Fruit fly (Drosophila melanogaster) whole organism, embryonic: Measurements from ENCODE around the gene mthl12.

ENCODE experiments used
- Aef1 ChIP-seq: fragments of 200-800 bp; sonication (Bioruptor generic); IDR thresholded peaks from 3 replicates; pipeline ENCODE4 v1.3.6; 2022; ENCODE audit warnings: missing biosample characterization, missing genetic modification characterization
- Atf6 ChIP-seq: fragments of 200-800 bp; sonication (Bioruptor generic); IDR thresholded peaks from 2 replicates; pipeline ENCODE4 v1.3.6; 2022; ENCODE audit warnings: missing biosample characterization, missing genetic modification characterization
- B-H2 ChIP-seq: fragments of 200-800 bp; sonication (Bioruptor generic); optimal IDR thresholded peaks from 2 replicates; lab custom pipeline; 2018; ENCODE audit warnings: missing biosample characterization, mild to moderate bottlenecking, missing genetic modification characterization
- Bdp1 ChIP-seq: fragments of 200-800 bp; sonication (Bioruptor generic); optimal IDR thresholded peaks from 3 replicates; lab custom pipeline; 2016; ENCODE audit warnings: missing biosample characterization, missing genetic modification characterization
- C15 ChIP-seq: fragments of 200-800 bp; sonication (Bioruptor generic); IDR thresholded peaks from 3 replicates; pipeline ENCODE4 v1.3.6; 2022; ENCODE audit warnings: missing biosample characterization, missing genetic modification characterization
- CG11093 ChIP-seq: fragments of 200-800 bp; sonication (Bioruptor generic); IDR thresholded peaks from 3 replicates; pipeline ENCODE4 v1.3.6; 2022; ENCODE audit warnings: missing biosample characterization, missing genetic modification characterization
- CG12104 ChIP-seq: fragments of 200-800 bp; sonication (Bioruptor generic); optimal IDR thresholded peaks from 3 replicates; lab custom pipeline; 2016; ENCODE audit warnings: missing biosample characterization, missing genetic modification characterization
- CG13296 ChIP-seq: fragments of 200-800 bp; sonication (Bioruptor generic); optimal IDR thresholded peaks from 3 replicates; lab custom pipeline; 2018; ENCODE audit warnings: missing biosample characterization, mild to moderate bottlenecking, missing genetic modification characterization
- CG1529 ChIP-seq: fragments of 200-800 bp; sonication (Bioruptor generic); optimal IDR thresholded peaks from 3 replicates; lab custom pipeline; 2018; ENCODE audit warnings: missing biosample characterization, missing genetic modification characterization
- CG17186 ChIP-seq: fragments of 200-800 bp; sonication (Bioruptor generic); optimal IDR thresholded peaks from 3 replicates; lab custom pipeline; 2017; ENCODE audit warnings: missing biosample characterization, missing genetic modification reagents, missing genetic modification characterization
- CG18476 ChIP-seq: fragments of 200-800 bp; sonication (Bioruptor generic); optimal IDR thresholded peaks from 2 replicates; lab custom pipeline; 2016; ENCODE audit warnings: missing biosample characterization, mild to moderate bottlenecking, missing genetic modification characterization
- CG32767 ChIP-seq: fragments of 200-800 bp; sonication (Bioruptor generic); IDR thresholded peaks from 2 replicates; pipeline ENCODE4 v1.3.6; 2022; ENCODE audit warnings: missing biosample characterization, missing genetic modification characterization
- CG3847 ChIP-seq: fragments of 200-800 bp; sonication (Bioruptor generic); IDR thresholded peaks from 2 replicates; pipeline ENCODE4 v1.3.6; 2022; ENCODE audit warnings: missing biosample characterization, missing genetic modification characterization
- CG4617 ChIP-seq: fragments of 200-800 bp; sonication (Bioruptor generic); optimal IDR thresholded peaks from 3 replicates; lab custom pipeline; 2016; ENCODE audit warnings: missing biosample characterization, missing genetic modification characterization, borderline replicate concordance
- CG5245 ChIP-seq: fragments of 200-800 bp; sonication (Bioruptor generic); optimal IDR thresholded peaks from 3 replicates; lab custom pipeline; 2016; ENCODE audit warnings: missing biosample characterization, missing genetic modification characterization
- CG6175 ChIP-seq: fragments of 200-800 bp; sonication (Bioruptor generic); IDR thresholded peaks from 3 replicates; pipeline ENCODE4 v1.3.6; 2022; ENCODE audit warnings: missing biosample characterization, missing genetic modification characterization
- CG6254 ChIP-seq: fragments of 200-800 bp; sonication (Bioruptor generic); optimal IDR thresholded peaks from 3 replicates; lab custom pipeline; 2017; ENCODE audit warnings: mild to moderate bottlenecking, missing biosample characterization, missing genetic modification reagents, missing genetic modification characterization
- CG8290 ChIP-seq, 3 experiments: fragments of 200-800 bp; sonication (Bioruptor generic); optimal IDR thresholded peaks; 2 replicates each; lab custom pipeline; 2016 to 2019; ENCODE audit warnings: missing biosample characterization in 3 of 3, missing genetic modification characterization in 3 of 3, mild to moderate bottlenecking in 2 of 3, moderate library complexity in 1 of 3
- CG9215 ChIP-seq: fragments of 200-800 bp; sonication (Bioruptor generic); IDR thresholded peaks from 2 replicates; pipeline ENCODE4 v1.3.6; 2022; ENCODE audit warnings: missing biosample characterization, missing genetic modification characterization
- D ChIP-seq, 2 experiments: fragments of 200-800 bp in 1 of 2; fragments of >200 bp in 1 of 2; sonication (Bioruptor generic) in 1 of 2; optimal IDR thresholded peaks; 2 replicates in 1 of 2; 3 replicates in 1 of 2; lab custom pipeline; 2017; ENCODE audit warnings: mild to moderate bottlenecking in 1 of 2, missing biosample characterization in 1 of 2, missing genetic modification characterization in 1 of 2, missing genetic modification reagents in 1 of 2
- Dbx ChIP-seq: fragments of 200-800 bp; sonication (Bioruptor generic); IDR thresholded peaks from 3 replicates; pipeline ENCODE4 v1.3.6; 2022; ENCODE audit warnings: missing biosample characterization, missing genetic modification characterization
- E2f1 ChIP-seq: fragments of 200-800 bp; sonication (Bioruptor generic); IDR thresholded peaks from 2 replicates; pipeline ENCODE4 v1.3.6; 2022; ENCODE audit warnings: missing biosample characterization, missing genetic modification characterization
- HLHmδ ChIP-seq: fragments of 200-800 bp; sonication (Bioruptor generic); optimal IDR thresholded peaks from 2 replicates; lab custom pipeline; 2018; ENCODE audit warnings: missing biosample characterization, mild to moderate bottlenecking, missing genetic modification characterization, moderate library complexity
- Hand ChIP-seq: fragments of 200-800 bp; sonication (Bioruptor generic); optimal IDR thresholded peaks from 2 replicates; lab custom pipeline; 2017; ENCODE audit warnings: mild to moderate bottlenecking, missing biosample characterization, missing genetic modification reagents, missing genetic modification characterization
- Lhr ChIP-seq: fragments of 200-800 bp; sonication (Bioruptor generic); optimal IDR thresholded peaks from 3 replicates; lab custom pipeline; 2017; ENCODE audit warnings: mild to moderate bottlenecking, missing biosample characterization, missing genetic modification reagents, missing genetic modification characterization
- MTF-1 ChIP-seq: fragments of 200-800 bp; sonication (Bioruptor generic); optimal IDR thresholded peaks from 2 replicates; lab custom pipeline; 2018; ENCODE audit warnings: missing biosample characterization, mild to moderate bottlenecking, missing genetic modification characterization, borderline replicate concordance
- Max ChIP-seq: fragments of 200-800 bp; sonication (Bioruptor generic); optimal IDR thresholded peaks from 2 replicates; lab custom pipeline; 2016; ENCODE audit warnings: missing biosample characterization, mild to moderate bottlenecking, missing genetic modification characterization
- NfI ChIP-seq: fragments of 200-800 bp; sonication (Bioruptor generic); optimal IDR thresholded peaks from 3 replicates; lab custom pipeline; 2018; ENCODE audit warnings: missing biosample characterization, mild to moderate bottlenecking, missing genetic modification characterization, moderate library complexity
- Sox102F ChIP-seq: fragments of 200-800 bp; sonication (Bioruptor generic); optimal IDR thresholded peaks from 2 replicates; lab custom pipeline; 2018; ENCODE audit warnings: missing biosample characterization, mild to moderate bottlenecking, missing genetic modification characterization, moderate library complexity
- amos ChIP-seq: fragments of 200-800 bp; sonication (Bioruptor generic); IDR thresholded peaks from 2 replicates; pipeline ENCODE4 v1.3.6; 2022; ENCODE audit warnings: missing biosample characterization, missing genetic modification characterization; ENCODE audit not compliant: partially characterized antibody
- bsh ChIP-seq, 2 experiments: fragments of 200-800 bp; sonication (Bioruptor generic); optimal IDR thresholded peaks; 2 replicates each; lab custom pipeline; 2017 to 2018; ENCODE audit warnings: mild to moderate bottlenecking in 2 of 2, missing biosample characterization in 2 of 2, missing genetic modification characterization in 2 of 2, moderate library complexity in 1 of 2
- dysf ChIP-seq: fragments of 200-800 bp; sonication (Bioruptor generic); IDR thresholded peaks from 3 replicates; pipeline ENCODE4 v1.3.6; 2022; ENCODE audit warnings: missing biosample characterization, missing genetic modification characterization
- eyg ChIP-seq: fragments of 200-800 bp; sonication (Bioruptor generic); optimal IDR thresholded peaks from 3 replicates; lab custom pipeline; 2016; ENCODE audit warnings: missing biosample characterization, missing genetic modification characterization
- fd96Cb ChIP-seq: fragments of 200-800 bp; sonication (Bioruptor generic); optimal IDR thresholded peaks from 2 replicates; lab custom pipeline; 2018; ENCODE audit warnings: missing biosample characterization, mild to moderate bottlenecking, missing genetic modification characterization, moderate library complexity
- gcm ChIP-seq: fragments of 200-800 bp; sonication (Bioruptor generic); optimal IDR thresholded peaks from 2 replicates; lab custom pipeline; 2019; ENCODE audit warnings: missing biosample characterization, mild to moderate bottlenecking, missing genetic modification characterization, moderate library complexity
- grau ChIP-seq: fragments of 200-800 bp; optimal IDR thresholded peaks from 3 replicates; lab custom pipeline; 2019; ENCODE audit warnings: missing biosample characterization, mild to moderate bottlenecking, missing genetic modification characterization, moderate library complexity
- h ChIP-seq: fragments of >200 bp; optimal IDR thresholded peaks from 2 replicates; lab custom pipeline; 2017
- her ChIP-seq: fragments of 200-800 bp; sonication (Bioruptor generic); optimal IDR thresholded peaks from 2 replicates; lab custom pipeline; 2016; ENCODE audit warnings: missing biosample characterization, missing genetic modification characterization
- hth ChIP-seq: fragments of >200 bp; optimal IDR thresholded peaks from 2 replicates; lab custom pipeline; 2017; ENCODE audit warnings: inconsistent platforms
- inv ChIP-seq: fragments of 200-800 bp; sonication (Bioruptor generic); IDR thresholded peaks from 2 replicates; pipeline ENCODE4 v1.3.6; 2022; ENCODE audit warnings: missing biosample characterization, missing genetic modification characterization; ENCODE audit not compliant: partially characterized antibody
- lilli ChIP-seq: fragments of 200-800 bp; sonication (Bioruptor generic); optimal IDR thresholded peaks from 3 replicates; lab custom pipeline; 2016; ENCODE audit warnings: missing biosample characterization, missing genetic modification characterization
- nmo ChIP-seq: fragments of 200-800 bp; sonication (Bioruptor generic); optimal IDR thresholded peaks from 2 replicates; lab custom pipeline; 2018; ENCODE audit warnings: missing biosample characterization, mild to moderate bottlenecking, missing genetic modification characterization, moderate library complexity
- pros ChIP-seq: fragments of 200-800 bp; sonication (Bioruptor generic); optimal IDR thresholded peaks from 3 replicates; lab custom pipeline; 2019; ENCODE audit warnings: missing biosample characterization, mild to moderate bottlenecking, missing genetic modification characterization, moderate library complexity
- rib ChIP-seq: fragments of 200-800 bp; sonication (Bioruptor generic); IDR thresholded peaks from 2 replicates; pipeline ENCODE4 v1.3.6; 2022; ENCODE audit warnings: missing biosample characterization, missing genetic modification characterization
- scrt ChIP-seq: fragments of 200-800 bp; sonication (Bioruptor generic); optimal IDR thresholded peaks from 2 replicates; lab custom pipeline; 2018; ENCODE audit warnings: missing biosample characterization, mild to moderate bottlenecking, missing genetic modification characterization, moderate library complexity
- seq ChIP-seq: fragments of 200-800 bp; sonication (Bioruptor generic); IDR thresholded peaks from 2 replicates; pipeline ENCODE4 v1.3.6; 2022; ENCODE audit warnings: missing biosample characterization, missing genetic modification characterization
- sim ChIP-seq: fragments of 200-800 bp; sonication (Bioruptor generic); IDR thresholded peaks from 2 replicates; pipeline ENCODE4 v1.3.6; 2022; ENCODE audit warnings: missing biosample characterization, missing genetic modification characterization
- sob ChIP-seq: fragments of 200-800 bp; sonication (Bioruptor generic); IDR thresholded peaks from 2 replicates; pipeline ENCODE4 v1.3.6; 2022; ENCODE audit warnings: missing biosample characterization, missing genetic modification characterization
- wek ChIP-seq: fragments of 200-800 bp; sonication (Bioruptor generic); optimal IDR thresholded peaks from 3 replicates; lab custom pipeline; 2018; ENCODE audit warnings: missing biosample characterization, mild to moderate bottlenecking, missing genetic modification characterization, moderate library complexity
- zen ChIP-seq: fragments of 200-800 bp; sonication (Bioruptor generic); optimal IDR thresholded peaks from 3 replicates; lab custom pipeline; 2018; ENCODE audit warnings: missing biosample characterization, mild to moderate bottlenecking, missing genetic modification characterization, moderate library complexity

mthl12 gene

dm6 chr3R:13305318-13305899 lies 48.1 kb upstream of the mthl12 start (continued):
- TF ChIP-seq amos (GFP tag; lab: Robert Waterston, UW) (no peak), rib (GFP tag; lab: Robert Waterston, UW) (no peak), CG12104 (GFP tag; lab: Kevin White, UChicago) (no peak), eyg (no peak), sob (GFP tag; lab: Robert Waterston, UW) (no peak), Dbx (GFP tag; lab: Robert Waterston, UW) (no peak), pros (no peak), her (GFP tag; lab: Kevin White, UChicago) (no peak), NfI (GFP tag; lab: Kevin White, UChicago) (no peak), lilli (GFP tag; lab: Kevin White, UChicago) (no peak), zen (tag; lab: Kevin White, UChicago) (no peak), Atf6 (GFP tag; lab: Robert Waterston, UW) (no peak), CG18476 (GFP tag; lab: Kevin White, UChicago) (no peak), gcm (no peak), MTF-1 (GFP tag; lab: Kevin White, UChicago) (no peak), dysf (no peak), CG5245 (peak; percentile 9), Sox102F (GFP tag; lab: Kevin White, UChicago) (peak; percentile 43), CG13296 (GFP tag; lab: Kevin White, UChicago) (no peak), Hand (GFP tag; lab: Kevin White, UChicago) (no peak), grau (tag; lab: Kevin White, UChicago) (peak; percentile 62), wek (GFP tag; lab: Kevin White, UChicago) (no peak), B-H2 (GFP tag; lab: Kevin White, UChicago) (no peak), Aef1 (no peak), Max (GFP tag; lab: Kevin White, UChicago) (no peak), CG11093 (GFP tag; lab: Robert Waterston, UW) (0 out of 3 replicates have a peak, but pooled peaks have one; percentile 36), bsh (GFP tag; optimal IDR thresholded peaks at IDR 0.05; lab: Kevin White, UChicago) (peak in 1 of 2 experiments; percentile 81), HLHmδ (GFP tag; lab: Kevin White, UChicago) (no peak), inv (GFP tag; lab: Robert Waterston, UW) (no peak), nmo (peak; percentile 77), seq (GFP tag; lab: Robert Waterston, UW) (0 out of 2 replicates have a peak, but pooled peaks have one; percentile 26), CG17186 (GFP tag; lab: Kevin White, UChicago) (no peak), scrt (no peak), Bdp1 (GFP tag; lab: Kevin White, UChicago) (no peak), CG9215 (GFP tag; lab: Robert Waterston, UW) (no peak), h (lab: Kevin White, UChicago) (no peak), D (optimal IDR thresholded peaks at IDR 0.05; lab: Kevin White, UChicago) (no peak), D (GFP tag; optimal IDR thresholded peaks at IDR 0.05; lab: Kevin White, UChicago) (peak; percentile 59), sim (GFP tag; lab: Robert Waterston, UW) (no peak), hth (lab: Kevin White, UChicago) (no peak), CG8290 (GFP tag; optimal IDR thresholded peaks at IDR 0.05; lab: Kevin White, UChicago) (no peak), CG8290 (tag; optimal IDR thresholded peaks at IDR 0.05; lab: Kevin White, UChicago) (no peak), E2f1 (no peak), fd96Cb (peak; percentile 65), Lhr (peak; percentile 31), CG32767 (GFP tag; lab: Robert Waterston, UW) (peak; percentile 13; the same call in 1 of the 2 replicates), CG4617 (GFP tag; lab: Kevin White, UChicago) (no peak), C15 (no peak), CG1529 (GFP tag; lab: Kevin White, UChicago) (no peak), CG3847 (GFP tag; lab: Robert Waterston, UW) (no peak), CG6254 (GFP tag; lab: Kevin White, UChicago) (peak; percentile 52), CG6175 (GFP tag; lab: Robert Waterston, UW) (no peak)
